Worm (Caenorhabditis elegans): ENCODE results near the gene ZK1098.3.

DNA sequence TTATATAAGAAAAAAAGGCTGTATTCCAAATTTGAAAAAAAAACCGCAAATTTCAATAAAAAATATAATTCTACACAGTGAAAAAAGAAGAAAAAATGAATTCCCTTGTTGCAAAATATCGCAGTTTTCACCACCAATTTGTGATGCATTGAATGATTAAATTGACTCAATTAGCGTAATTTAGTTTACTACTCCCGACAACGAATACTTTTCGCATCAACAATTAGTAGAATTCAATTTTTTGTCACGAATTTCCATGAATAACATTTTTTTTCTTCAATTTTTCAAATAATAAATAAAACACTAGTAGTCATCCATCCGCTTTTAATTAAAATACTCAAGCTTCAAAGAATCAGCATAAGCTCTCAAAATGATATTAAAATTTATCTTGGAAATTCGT is 46.8 kb upstream of the ZK1098.3 start:
- TF ChIP-seq aly-2 (tag; optimal IDR thresholded peaks at IDR 0.05): no peak
- TF ChIP-seq pha-4 (tag; optimal IDR thresholded peaks at IDR 0.05): no peak
- no peak for TF ChIP-seq skn-1 (tag; optimal IDR thresholded peaks at IDR 0.05)
- no peak for TF ChIP-seq nhr-11 (tag; optimal IDR thresholded peaks at IDR 0.05)
- TF ChIP-seq zag-1 (tag; optimal IDR thresholded peaks at IDR 0.05): no peak
- no peak for TF ChIP-seq nhr-77 (tag; optimal IDR thresholded peaks at IDR 0.05)
- TF ChIP-seq R02D3.7 (tag; optimal IDR thresholded peaks at IDR 0.05): no peak
- no peak for TF ChIP-seq nhr-25 (tag; optimal IDR thresholded peaks at IDR 0.05)
- no peak for TF ChIP-seq unc-39 (tag; optimal IDR thresholded peaks at IDR 0.05)
- TF ChIP-seq snpc-4 (tag; optimal IDR thresholded peaks at IDR 0.05): no peak
- peak; percentile 67 for TF ChIP-seq fkh-10 (GFP tag; optimal IDR thresholded peaks at IDR 0.05)
- no peak for TF ChIP-seq jun-1 (tag; optimal IDR thresholded peaks at IDR 0.05)
- TF ChIP-seq mml-1 (tag; optimal IDR thresholded peaks at IDR 0.05): no peak
- TF ChIP-seq nhr-12 (tag; optimal IDR thresholded peaks at IDR 0.05): no peak

Data from whole organism, L3 larva.